Worm (Caenorhabditis elegans): ENCODE results near the gene F08F8.10.

- TF ChIP-seq flt-1 (GFP tag; IDR thresholded peaks at IDR 0.05) (no peak), tbx-11 (GFP tag; IDR thresholded peaks at IDR 0.05) (no peak), ceh-13 (GFP tag; optimal IDR thresholded peaks at IDR 0.05) (no peak), F13C5.2 (tag; optimal IDR thresholded peaks at IDR 0.05) (no peak), ama-1 (optimal IDR thresholded peaks at IDR 0.05) (no peak), ceh-36 (tag; optimal IDR thresholded peaks at IDR 0.05) (no peak), tra-4 (tag; optimal IDR thresholded peaks at IDR 0.05) (no peak), pes-1 (GFP tag; IDR thresholded peaks at IDR 0.05) (no peak), B0310.2 (tag; optimal IDR thresholded peaks at IDR 0.05) (no peak), hmbx-1 (tag; optimal IDR thresholded peaks at IDR 0.05) (no peak), aly-1 (tag; optimal IDR thresholded peaks at IDR 0.05) (no peak), sea-1 (GFP tag; conservative IDR thresholded peaks at IDR 0.05) (no peak), ets-7 (tag; optimal IDR thresholded peaks at IDR 0.05) (no peak), hnd-1 (tag; optimal IDR thresholded peaks at IDR 0.05) (no peak)
These were observed 22.9 kb upstream of the F08F8.10 start for ce11 chrIII:7380120-7380519.
